Worm (Caenorhabditis elegans) whole organism, L1 larva: ENCODE results near the gene T14B4.8.

Experiments
- C04F5.9 ChIP-seq: sonication (generic microtip); optimal IDR thresholded peaks from 2 replicates; lab custom pipeline; 2016; ENCODE audit warnings: missing genetic modification characterization, missing compliant biosample characterization
- F16B12.6 ChIP-seq: fragments of 150-350 bp; optimal IDR thresholded peaks from 2 replicates; lab custom pipeline; 2014; ENCODE audit warnings: missing biosample characterization, missing genetic modification characterization
- Y116A8C.19 ChIP-seq: sonication (generic microtip); optimal IDR thresholded peaks from 2 replicates; lab custom pipeline; 2016; ENCODE audit warnings: missing compliant biosample characterization, missing genetic modification characterization, borderline replicate concordance
- alr-1 ChIP-seq: fragments of 200-800 bp; sonication (Bioruptor generic); optimal IDR thresholded peaks from 2 replicates; lab custom pipeline; 2018; ENCODE audit warnings: borderline replicate concordance, mild to moderate bottlenecking, missing genetic modification characterization, missing compliant biosample characterization
- aly-2 ChIP-seq: fragments of 150-350 bp; optimal IDR thresholded peaks from 2 replicates; lab custom pipeline; 2014; ENCODE audit warnings: missing biosample characterization, missing genetic modification characterization
- blmp-1 ChIP-seq: fragments of 150-350 bp; optimal IDR thresholded peaks from 2 replicates; lab custom pipeline; 2014; ENCODE audit warnings: missing biosample characterization, missing genetic modification characterization
- ceh-82 ChIP-seq, 3 experiments: fragments of 150-350 bp in 1 of 3; sonication (generic microtip) in 2 of 3; optimal IDR thresholded peaks; 2 replicates each; lab custom pipeline; 2014 to 2017; ENCODE audit warnings: missing biosample characterization in 3 of 3, missing genetic modification characterization in 3 of 3
- dpl-1 ChIP-seq, 3 experiments: fragments of 150-350 bp in 2 of 3; sonication (generic microtip) in 1 of 3; optimal IDR thresholded peaks; 2 replicates each; lab custom pipeline; 2014 to 2017; ENCODE audit warnings: missing biosample characterization in 3 of 3, missing genetic modification characterization in 3 of 3, missing genetic modification reagents in 3 of 3
- efl-1 ChIP-seq, 4 experiments: fragments of 150-350 bp; optimal IDR thresholded peaks in 3 of 4; peaks in 1 of 4; 1 replicate in 1 of 4; 2 replicates in 3 of 4; lab custom pipeline; 2014; ENCODE audit warnings: missing biosample characterization in 2 of 4, missing genetic modification characterization in 2 of 4, missing genetic modification reagents in 2 of 4
- egl-13 ChIP-seq: sonication (generic microtip); optimal IDR thresholded peaks from 2 replicates; lab custom pipeline; 2016; ENCODE audit warnings: missing genotype, missing genetic modification reagents, missing genetic modification characterization, missing compliant biosample characterization
- elt-2 ChIP-seq: sonication (generic microtip); optimal IDR thresholded peaks from 2 replicates; lab custom pipeline; 2016; ENCODE audit warnings: missing genetic modification characterization, mild to moderate bottlenecking, inconsistent platforms, missing compliant biosample characterization, missing genetic modification reagents
- ets-5 ChIP-seq: fragments of 200-800 bp; sonication (Bioruptor generic); IDR thresholded peaks from 2 replicates; pipeline ENCODE4 v1.3.6; 2022; ENCODE audit warnings: missing genetic modification characterization, missing compliant biosample characterization
- fkh-10 ChIP-seq: sonication (generic microtip); optimal IDR thresholded peaks from 2 replicates; lab custom pipeline; 2017; ENCODE audit warnings: missing biosample characterization, missing genetic modification reagents, missing genetic modification characterization
- fkh-4 ChIP-seq: sonication (generic microtip); optimal IDR thresholded peaks from 2 replicates; lab custom pipeline; 2016; ENCODE audit warnings: missing compliant biosample characterization, missing genetic modification characterization, borderline replicate concordance
- fos-1 ChIP-seq: fragments of 150-350 bp; optimal IDR thresholded peaks from 2 replicates; lab custom pipeline; 2014; ENCODE audit warnings: missing biosample characterization, missing genetic modification characterization
- grh-1 ChIP-seq: fragments of 200-800 bp; sonication (Bioruptor generic); IDR thresholded peaks from 2 replicates; pipeline ENCODE4 v1.3.6; 2022; ENCODE audit warnings: missing genetic modification reagents, missing genetic modification characterization, missing compliant biosample characterization
- hlh-17 ChIP-seq: fragments of 200-800 bp; sonication (Bioruptor generic); optimal IDR thresholded peaks from 2 replicates; lab custom pipeline; 2018; ENCODE audit warnings: missing genetic modification characterization, mild to moderate bottlenecking, missing compliant biosample characterization, moderate library complexity, borderline replicate concordance
- isw-1 ChIP-seq: fragments of 200-800 bp; sonication (Bioruptor generic); IDR thresholded peaks from 2 replicates; pipeline ENCODE4 v1.3.6; 2022; ENCODE audit warnings: missing genetic modification characterization, missing compliant biosample characterization
- lin-13 ChIP-seq: fragments of 150-350 bp; optimal IDR thresholded peaks from 2 replicates; lab custom pipeline; 2014; ENCODE audit warnings: missing biosample characterization, missing genetic modification reagents, missing genetic modification characterization
- lin-14 ChIP-seq: fragments of 200-800 bp; sonication (Bioruptor generic); optimal IDR thresholded peaks from 2 replicates; lab custom pipeline; 2018; ENCODE audit warnings: mild to moderate bottlenecking, missing genetic modification characterization, moderate library complexity, missing compliant biosample characterization
- lin-15B ChIP-seq: fragments of 150-350 bp; sonication (generic microtip); optimal IDR thresholded peaks from 3 replicates; lab custom pipeline; 2014; ENCODE audit warnings: missing biosample characterization, missing genetic modification characterization
- lir-3 ChIP-seq: sonication (generic microtip); optimal IDR thresholded peaks from 2 replicates; lab custom pipeline; 2016; ENCODE audit warnings: mild to moderate bottlenecking, missing genetic modification characterization, moderate library complexity, missing compliant biosample characterization; ENCODE audit not compliant: poor library complexity
- lsy-2 ChIP-seq, 2 experiments: fragments of 150-350 bp; optimal IDR thresholded peaks; 2 replicates each; lab custom pipeline; 2014; ENCODE audit warnings: missing biosample characterization in 2 of 2, missing genetic modification characterization in 2 of 2
- mep-1 ChIP-seq: fragments of 150-350 bp; optimal IDR thresholded peaks from 2 replicates; lab custom pipeline; 2014; ENCODE audit warnings: missing biosample characterization, missing genetic modification characterization
- nhr-12 ChIP-seq: sonication (generic microtip); optimal IDR thresholded peaks from 2 replicates; lab custom pipeline; 2017; ENCODE audit warnings: missing biosample characterization, missing genetic modification characterization
- nhr-20 ChIP-seq: sonication (generic microtip); optimal IDR thresholded peaks from 2 replicates; lab custom pipeline; 2016; ENCODE audit warnings: mild to moderate bottlenecking, missing genetic modification characterization, missing compliant biosample characterization
- nhr-237 ChIP-seq: fragments of 150-350 bp; optimal IDR thresholded peaks from 2 replicates; lab custom pipeline; 2014; ENCODE audit warnings: missing biosample characterization, missing genetic modification characterization
- nhr-47 ChIP-seq: sonication (generic microtip); optimal IDR thresholded peaks from 2 replicates; lab custom pipeline; 2016; ENCODE audit warnings: mild to moderate bottlenecking, missing genetic modification characterization, moderate library complexity, missing compliant biosample characterization
- nhr-71 ChIP-seq: sonication (generic microtip); optimal IDR thresholded peaks from 2 replicates; lab custom pipeline; 2016; ENCODE audit warnings: mild to moderate bottlenecking, missing genetic modification characterization, moderate library complexity, missing compliant biosample characterization
- nhr-76 ChIP-seq: sonication (generic microtip); optimal IDR thresholded peaks from 2 replicates; lab custom pipeline; 2017; ENCODE audit warnings: missing biosample characterization, missing genetic modification characterization
- nhr-77 ChIP-seq: fragments of 150-350 bp; optimal IDR thresholded peaks from 2 replicates; lab custom pipeline; 2014; ENCODE audit warnings: missing biosample characterization, missing genetic modification characterization
- nhr-84 ChIP-seq: sonication (generic microtip); optimal IDR thresholded peaks from 2 replicates; lab custom pipeline; 2017; ENCODE audit warnings: missing biosample characterization, missing genetic modification characterization
- nhr-90 ChIP-seq: sonication (generic microtip); optimal IDR thresholded peaks from 2 replicates; lab custom pipeline; 2016; ENCODE audit warnings: mild to moderate bottlenecking, missing genetic modification characterization, missing compliant biosample characterization; ENCODE audit not compliant: poor library complexity
- pqm-1 ChIP-seq: sonication (generic microtip); optimal IDR thresholded peaks from 3 replicates; lab custom pipeline; 2017; ENCODE audit warnings: missing biosample characterization, missing genetic modification characterization
- skn-1 ChIP-seq: fragments of 150-350 bp; optimal IDR thresholded peaks from 2 replicates; lab custom pipeline; 2014; ENCODE audit warnings: missing biosample characterization, missing genetic modification characterization
- snu-23 ChIP-seq: sonication (generic microtip); optimal IDR thresholded peaks from 2 replicates; lab custom pipeline; 2016; ENCODE audit warnings: missing genetic modification characterization, missing compliant biosample characterization
- sox-4 ChIP-seq: sonication (generic microtip); optimal IDR thresholded peaks from 2 replicates; lab custom pipeline; 2016; ENCODE audit warnings: missing genetic modification characterization, missing compliant biosample characterization
- sptf-1 ChIP-seq: fragments of 150-350 bp; optimal IDR thresholded peaks from 2 replicates; lab custom pipeline; 2014; ENCODE audit warnings: missing biosample characterization, missing genetic modification characterization
- sup-37 ChIP-seq: fragments of 200-800 bp; sonication (Bioruptor generic); optimal IDR thresholded peaks from 2 replicates; lab custom pipeline; 2018; ENCODE audit warnings: mild to moderate bottlenecking, missing genetic modification characterization, missing compliant biosample characterization
- swsn-7 ChIP-seq: sonication (generic microtip); optimal IDR thresholded peaks from 2 replicates; lab custom pipeline; 2016; ENCODE audit warnings: missing genetic modification characterization, missing compliant biosample characterization
- tbx-2 ChIP-seq: sonication (generic microtip); optimal IDR thresholded peaks from 2 replicates; lab custom pipeline; 2016; ENCODE audit warnings: missing genetic modification characterization, missing compliant biosample characterization
- unc-130 ChIP-seq: fragments of 150-350 bp; optimal IDR thresholded peaks from 2 replicates; lab custom pipeline; 2017; ENCODE audit warnings: missing biosample characterization, missing genetic modification characterization, inconsistent platforms
- unc-86 ChIP-seq: sonication (generic microtip); optimal IDR thresholded peaks from 2 replicates; lab custom pipeline; 2016; ENCODE audit warnings: missing genetic modification characterization, missing compliant biosample characterization
- vab-15 ChIP-seq: sonication (generic microtip); optimal IDR thresholded peaks from 2 replicates; lab custom pipeline; 2017; ENCODE audit warnings: missing genotype, mild to moderate bottlenecking, missing genetic modification characterization, missing compliant biosample characterization
- xbp-1 ChIP-seq: sonication (generic microtip); optimal IDR thresholded peaks from 2 replicates; lab custom pipeline; 2016; ENCODE audit warnings: missing genetic modification characterization, missing compliant biosample characterization
- zag-1 ChIP-seq: fragments of 150-350 bp; optimal IDR thresholded peaks from 2 replicates; lab custom pipeline; 2014; ENCODE audit warnings: missing biosample characterization, missing genetic modification characterization
- zip-4 ChIP-seq: fragments of 200-800 bp; sonication (Bioruptor generic); optimal IDR thresholded peaks from 2 replicates; lab custom pipeline; 2018; ENCODE audit warnings: mild to moderate bottlenecking, missing genetic modification characterization, moderate library complexity, missing compliant biosample characterization
- ztf-4 ChIP-seq: fragments of 150-350 bp; optimal IDR thresholded peaks from 2 replicates; lab custom pipeline; 2014; ENCODE audit warnings: missing biosample characterization, missing genetic modification characterization

Gene T14B4.8

ce11 chrII:6706552-6707091 lies 22.6 kb downstream of the T14B4.8 start:
- peak; percentile 64 for TF ChIP-seq lin-14
- no peak for TF ChIP-seq nhr-12
- no peak for TF ChIP-seq nhr-71 (tag; lab: Kevin White, UChicago)
- no peak for TF ChIP-seq lin-15B (tag; lab: Kevin White, UChicago)
- TF ChIP-seq C04F5.9 (tag; lab: Kevin White, UChicago): no peak
- no peak for TF ChIP-seq hlh-17 (GFP tag; lab: Kevin White, UChicago)
- TF ChIP-seq sptf-1 (tag; lab: Kevin White, UChicago): no peak
- peak; percentile 21 for TF ChIP-seq tbx-2 (tag; lab: Kevin White, UChicago)
- TF ChIP-seq fkh-10 (GFP tag; lab: Kevin White, UChicago): peak; percentile 39
- TF ChIP-seq, all 84 proteins: peak for 3

ce11 chrII:6705593-6706228 lies 23.5 kb downstream of the T14B4.8 start, which contains the start of gene rpy-1:
Gene rpy-1 (minus strand): TSS chrII:6705643.
- TF ChIP-seq alr-1 (tag; lab: Kevin White, UChicago) (no peak), Y116A8C.19 (no peak), sup-37 (no peak), elt-2 (tag; lab: Kevin White, UChicago) (no peak), zag-1 (tag; lab: Kevin White, UChicago) (no peak), pqm-1 (no peak), lin-13 (GFP tag; lab: Kevin White, UChicago) (no peak), xbp-1 (tag; lab: Kevin White, UChicago) (no peak), egl-13 (tag; lab: Kevin White, UChicago) (no peak), nhr-76 (no peak), aly-2 (tag; lab: Kevin White, UChicago) (no peak), fkh-4 (no peak), lin-15B (tag; lab: Kevin White, UChicago) (no peak), lsy-2 (tag; optimal IDR thresholded peaks at IDR 0.05; lab: Kevin White, UChicago) (peak; percentile 36 to 51), dpl-1 (GFP tag; optimal IDR thresholded peaks at IDR 0.05; lab: Kevin White, UChicago) (no peak), sptf-1 (tag; lab: Kevin White, UChicago) (no peak), unc-130 (no peak), grh-1 (GFP tag; lab: Robert Waterston, UW) (no peak), lir-3 (no peak), blmp-1 (tag; lab: Kevin White, UChicago) (peak; percentile 9), nhr-237 (no peak), nhr-90 (tag; lab: Kevin White, UChicago) (no peak), snu-23 (GFP tag; lab: Kevin White, UChicago) (peak; percentile 36), isw-1 (GFP tag; lab: Robert Waterston, UW) (no peak), efl-1 (optimal IDR thresholded peaks at IDR 0.05; lab: Kevin White, UChicago) (no peak), efl-1 (GFP tag; optimal IDR thresholded peaks at IDR 0.05 in 1 of 2; lab: Kevin White, UChicago) (peak in 1 of 2 experiments; percentile 41), fos-1 (tag; lab: Kevin White, UChicago) (no peak), zip-4 (GFP tag; lab: Kevin White, UChicago) (no peak), sox-4 (tag; lab: Kevin White, UChicago) (no peak), nhr-12 (no peak), mep-1 (tag; lab: Kevin White, UChicago) (no peak), swsn-7 (tag; lab: Kevin White, UChicago) (no peak), ets-5 (GFP tag; lab: Robert Waterston, UW) (no peak), nhr-20 (tag; lab: Kevin White, UChicago) (peak; percentile 21), nhr-84 (no peak), ceh-82 (tag; optimal IDR thresholded peaks at IDR 0.05; lab: Kevin White, UChicago) (no peak), vab-15 (no peak), skn-1 (no peak), nhr-77 (tag; lab: Kevin White, UChicago) (no peak), fkh-10 (GFP tag; lab: Kevin White, UChicago) (no peak), lin-14 (peak; percentile 76), ztf-4 (peak; percentile 22), unc-86 (tag; lab: Kevin White, UChicago) (no peak), hlh-17 (GFP tag; lab: Kevin White, UChicago) (no peak), F16B12.6 (tag; lab: Kevin White, UChicago) (no peak), nhr-47 (tag; lab: Kevin White, UChicago) (no peak)
